Fruit fly (Drosophila melanogaster) whole organism, wandering third instar larva: Measurements from ENCODE around the gene Cyp6d4.

Experiments
- CG32264 ChIP-seq: fragments of 200-800 bp; sonication (Bioruptor generic); optimal IDR thresholded peaks from 2 replicates; lab custom pipeline; 2016; ENCODE audit warnings: missing biosample characterization, missing genetic modification characterization
- CG9705 ChIP-seq: fragments of 200-800 bp; sonication (Bioruptor generic); optimal IDR thresholded peaks from 2 replicates; lab custom pipeline; 2018; ENCODE audit warnings: missing biosample characterization, mild to moderate bottlenecking, missing genetic modification characterization
- CrebA ChIP-seq: fragments of 200-800 bp; sonication (Bioruptor generic); optimal IDR thresholded peaks from 2 replicates; lab custom pipeline; 2016; ENCODE audit warnings: missing biosample characterization, mild to moderate bottlenecking, missing genetic modification characterization, borderline replicate concordance
- Dif ChIP-seq: fragments of 200-275, 200-300 bp; sonication (Bioruptor generic); optimal IDR thresholded peaks from 2 replicates; lab custom pipeline; 2018; ENCODE audit warnings: missing biosample characterization, missing genetic modification characterization; ENCODE audit not compliant: partially characterized antibody
- GATAd ChIP-seq: sonication (Bioruptor generic); optimal IDR thresholded peaks from 2 replicates; lab custom pipeline; 2016; ENCODE audit warnings: missing biosample characterization, missing genetic modification characterization
- HLH106 ChIP-seq: fragments of 200-800 bp; optimal IDR thresholded peaks from 3 replicates; lab custom pipeline; 2019; ENCODE audit warnings: missing biosample characterization, mild to moderate bottlenecking, missing genetic modification characterization, moderate library complexity
- Hnf4 ChIP-seq: fragments of 200-800 bp; sonication (Bioruptor generic); optimal IDR thresholded peaks from 2 replicates; lab custom pipeline; 2016; ENCODE audit warnings: missing biosample characterization, mild to moderate bottlenecking, missing genetic modification characterization
- Hr83 ChIP-seq: fragments of 200-300 bp; sonication (Bioruptor generic); optimal IDR thresholded peaks from 2 replicates; lab custom pipeline; 2016; ENCODE audit warnings: missing biosample characterization, mild to moderate bottlenecking, missing genetic modification characterization, moderate library complexity; ENCODE audit not compliant: poor library complexity, severe bottlenecking
- Jra ChIP-seq: sonication (Bioruptor generic); optimal IDR thresholded peaks from 2 replicates; lab custom pipeline; 2016; ENCODE audit warnings: missing biosample characterization, missing genetic modification characterization
- Mio ChIP-seq: sonication (Bioruptor generic); optimal IDR thresholded peaks from 2 replicates; lab custom pipeline; 2016; ENCODE audit warnings: missing biosample characterization, missing genetic modification characterization
- OdsH ChIP-seq: fragments of 200-800 bp; sonication (Bioruptor generic); optimal IDR thresholded peaks from 2 replicates; lab custom pipeline; 2016; ENCODE audit warnings: missing biosample characterization, mild to moderate bottlenecking, missing genetic modification characterization
- Rel ChIP-seq, 2 experiments: fragments of 200-800 bp; sonication (Bioruptor generic) in 1 of 2; optimal IDR thresholded peaks; 2 replicates in 1 of 2; 3 replicates in 1 of 2; lab custom pipeline; 2016 to 2019; ENCODE audit warnings: mild to moderate bottlenecking in 2 of 2, missing biosample characterization in 2 of 2, missing genetic modification characterization in 2 of 2, moderate library complexity in 1 of 2
- Sp1 ChIP-seq: fragments of 200-800 bp; sonication (Bioruptor generic); optimal IDR thresholded peaks from 3 replicates; lab custom pipeline; 2019; ENCODE audit warnings: missing biosample characterization, mild to moderate bottlenecking, missing genetic modification characterization, moderate library complexity
- Vsx2 ChIP-seq: fragments of 200-300, 225-300 bp; sonication (Bioruptor generic); optimal IDR thresholded peaks from 2 replicates; lab custom pipeline; 2018; ENCODE audit warnings: missing biosample characterization, missing genetic modification characterization; ENCODE audit not compliant: partially characterized antibody
- br ChIP-seq: fragments of 200-800 bp; sonication (Bioruptor generic); optimal IDR thresholded peaks from 2 replicates; lab custom pipeline; 2016; ENCODE audit warnings: missing biosample characterization, missing genetic modification characterization
- brk ChIP-seq: fragments of 200-800 bp; sonication (Bioruptor generic); optimal IDR thresholded peaks from 2 replicates; lab custom pipeline; 2016; ENCODE audit warnings: missing biosample characterization, mild to moderate bottlenecking, missing genetic modification characterization
- dl ChIP-seq, 2 experiments: fragments of 175-275, 200-275 bp in 1 of 2; fragments of 200-275 bp in 1 of 2; sonication (Bioruptor generic); optimal IDR thresholded peaks; lab custom pipeline; 2018; ENCODE audit warnings: mild to moderate bottlenecking in 2 of 2, missing biosample characterization in 2 of 2, missing genetic modification characterization in 2 of 2, moderate library complexity in 2 of 2; ENCODE audit not compliant: partially characterized antibody in 2 of 2, insufficient read depth in 1 of 2
- dmrt93B ChIP-seq: fragments of 200-800 bp; sonication (Bioruptor generic); optimal IDR thresholded peaks from 2 replicates; lab custom pipeline; 2018; ENCODE audit warnings: missing biosample characterization, mild to moderate bottlenecking, missing genetic modification characterization
- dsf ChIP-seq: sonication (Bioruptor generic); optimal IDR thresholded peaks from 2 replicates; lab custom pipeline; 2016; ENCODE audit warnings: missing biosample characterization, missing genetic modification characterization, borderline replicate concordance
- ey ChIP-seq: fragments of 200-800 bp; sonication (Bioruptor generic); optimal IDR thresholded peaks from 2 replicates; lab custom pipeline; 2016; ENCODE audit warnings: missing biosample characterization, missing genetic modification characterization
- foxo ChIP-seq, 2 experiments: fragments of 200-800 bp; sonication (Bioruptor generic); optimal IDR thresholded peaks; 2 replicates in 1 of 2; 3 replicates in 1 of 2; lab custom pipeline; 2016 to 2017; ENCODE audit warnings: missing biosample characterization in 2 of 2, missing genetic modification characterization in 2 of 2
- fru ChIP-seq: fragments of 200-800 bp; sonication (Bioruptor generic); optimal IDR thresholded peaks from 3 replicates; lab custom pipeline; 2016; ENCODE audit warnings: missing biosample characterization, mild to moderate bottlenecking, missing genetic modification characterization
- h ChIP-seq: fragments of 200-800 bp; sonication (Bioruptor generic); optimal IDR thresholded peaks from 3 replicates; lab custom pipeline; 2016; ENCODE audit warnings: missing biosample characterization, mild to moderate bottlenecking, missing genetic modification characterization
- psq ChIP-seq: fragments of 200-800 bp; sonication (Bioruptor generic); optimal IDR thresholded peaks from 3 replicates; lab custom pipeline; 2017; ENCODE audit warnings: missing biosample characterization, mild to moderate bottlenecking, missing genetic modification characterization, moderate library complexity
- rgr ChIP-seq: fragments of 200-800 bp; sonication (Bioruptor generic); optimal IDR thresholded peaks from 3 replicates; lab custom pipeline; 2016; ENCODE audit warnings: missing biosample characterization, mild to moderate bottlenecking, missing genetic modification characterization
- sage ChIP-seq: fragments of 200-800 bp; sonication (Bioruptor generic); optimal IDR thresholded peaks from 2 replicates; lab custom pipeline; 2016; ENCODE audit warnings: missing biosample characterization, mild to moderate bottlenecking, missing genetic modification characterization
- sv ChIP-seq: fragments of 200-800 bp; sonication (Bioruptor generic); optimal IDR thresholded peaks from 3 replicates; lab custom pipeline; 2016; ENCODE audit warnings: missing biosample characterization, missing genetic modification characterization
- tai ChIP-seq: sonication (Bioruptor generic); optimal IDR thresholded peaks from 2 replicates; lab custom pipeline; 2016; ENCODE audit warnings: missing biosample characterization, missing genetic modification characterization
- usp ChIP-seq: fragments of >200 bp; optimal IDR thresholded peaks from 2 replicates; lab custom pipeline; 2017; ENCODE audit warnings: missing biosample characterization, missing genetic modification characterization
- woc ChIP-seq: sonication (Bioruptor generic); optimal IDR thresholded peaks from 2 replicates; lab custom pipeline; 2016; ENCODE audit warnings: missing biosample characterization, mild to moderate bottlenecking, missing genetic modification characterization

Gene Cyp6d4

DNA sequence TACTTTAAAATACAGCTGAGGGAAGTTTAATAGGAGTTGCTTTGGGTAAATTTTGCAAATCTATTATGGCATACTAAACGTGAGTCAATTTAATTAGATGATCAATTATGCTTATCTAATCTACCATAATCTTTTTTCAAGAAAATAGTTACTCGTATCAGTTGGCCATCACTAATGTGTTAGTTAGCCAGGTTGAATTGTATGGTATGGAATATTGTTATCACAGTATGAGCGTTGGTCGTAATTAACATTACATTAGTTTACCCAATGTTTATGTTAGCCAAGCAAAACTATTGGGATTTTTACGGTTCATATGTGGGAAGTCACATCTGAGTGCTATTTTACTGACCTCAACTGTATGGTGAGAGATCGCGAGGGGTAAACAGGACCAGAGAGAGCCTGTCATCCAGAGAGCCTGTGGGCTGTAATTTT, 24.6 kb upstream of the Cyp6d4 start (continued):
- no peak for TF ChIP-seq dl (GFP tag; optimal IDR thresholded peaks at IDR 0.05; lab: Kevin White, UChicago; ENCODE audit: insufficient read depth in 1 of 2, partially characterized antibody in 2 of 2)
- peak in 1 of 2 experiments; percentile 80 for TF ChIP-seq foxo (GFP tag; optimal IDR thresholded peaks at IDR 0.05; lab: Kevin White, UChicago)
- no peak for TF ChIP-seq Hnf4 (GFP tag; lab: Kevin White, UChicago)
- TF ChIP-seq Vsx2 (GFP tag; lab: Kevin White, UChicago): no peak
- no peak for TF ChIP-seq Rel (GFP tag; optimal IDR thresholded peaks at IDR 0.05; lab: Kevin White, UChicago)
- TF ChIP-seq Rel (tag; optimal IDR thresholded peaks at IDR 0.05; lab: Kevin White, UChicago): no peak
- TF ChIP-seq psq (GFP tag; lab: Kevin White, UChicago): peak; percentile 60

DNA sequence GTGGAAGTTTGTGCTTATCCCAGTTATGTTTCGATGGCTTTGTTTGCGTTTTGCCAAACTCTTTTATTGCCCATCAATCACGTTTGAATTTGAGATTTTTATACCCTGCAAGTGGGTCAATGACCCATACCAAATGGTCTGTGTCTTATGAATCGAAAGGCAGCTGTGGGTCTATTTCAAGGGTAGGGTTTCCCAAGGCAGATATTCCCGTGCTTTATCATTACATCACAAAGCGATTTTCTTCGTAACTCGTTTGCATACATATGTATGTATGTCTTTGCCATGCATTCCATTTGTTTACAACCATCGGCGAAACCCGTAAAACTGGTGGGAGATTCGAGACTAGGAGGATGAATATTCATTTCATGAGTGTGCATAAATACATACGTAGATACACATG, 22.7 kb upstream of the Cyp6d4 start:
- TF ChIP-seq Vsx2 (GFP tag; lab: Kevin White, UChicago): no peak
- no peak for TF ChIP-seq CG32264 (GFP tag; lab: Kevin White, UChicago)
- TF ChIP-seq fru (GFP tag; lab: Kevin White, UChicago): no peak
- TF ChIP-seq usp: no peak
- no peak for TF ChIP-seq Hnf4 (GFP tag; lab: Kevin White, UChicago)
- TF ChIP-seq Rel (GFP tag; optimal IDR thresholded peaks at IDR 0.05; lab: Kevin White, UChicago): no peak
- no peak for TF ChIP-seq Rel (tag; optimal IDR thresholded peaks at IDR 0.05; lab: Kevin White, UChicago)

DNA sequence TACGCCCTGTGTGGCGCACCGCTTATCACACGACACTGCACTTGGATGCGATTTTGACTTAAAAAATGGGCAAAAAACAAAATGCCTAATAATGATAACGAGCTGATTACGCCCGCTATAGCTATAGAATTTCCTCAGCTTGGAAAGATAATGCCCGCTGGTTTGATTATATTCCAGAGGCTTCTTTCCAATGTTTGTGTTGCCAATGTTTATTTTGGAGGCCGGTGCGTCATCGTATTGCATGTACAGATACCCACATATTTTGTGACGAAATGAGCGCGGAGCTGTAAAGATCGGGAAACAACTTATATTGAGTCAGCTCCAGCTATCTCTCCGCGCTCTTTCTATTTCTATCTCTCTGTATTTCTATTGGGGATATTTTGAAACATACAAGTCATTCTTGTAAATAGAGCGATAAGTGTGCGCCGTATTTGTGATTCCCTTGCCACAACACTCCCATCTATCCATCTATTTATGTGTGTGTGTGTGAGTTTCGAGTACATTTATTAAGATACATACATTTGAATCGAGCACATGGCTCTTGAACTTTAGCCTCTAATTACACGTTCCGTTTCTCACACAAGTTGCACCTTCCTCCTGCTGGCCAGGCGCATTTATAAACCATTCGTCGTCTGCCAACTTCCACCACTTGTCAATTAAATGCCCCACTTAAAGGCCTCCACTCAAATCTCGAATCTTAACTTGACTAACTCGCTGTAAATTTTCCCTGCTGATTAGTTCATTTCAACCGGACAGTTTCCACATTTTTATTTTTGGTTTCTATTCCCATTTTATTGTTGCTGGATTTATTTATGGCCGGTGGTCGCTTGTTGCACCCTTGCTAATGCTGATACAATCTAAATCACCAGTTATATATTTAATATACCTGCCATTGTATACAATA, 13.8 kb upstream of the Cyp6d4 start:
- TF ChIP-seq woc (GFP tag; lab: Kevin White, UChicago): no peak
- peak; percentile 17 for TF ChIP-seq Jra (GFP tag; lab: Kevin White, UChicago)
- TF ChIP-seq Dif (GFP tag; lab: Kevin White, UChicago): no peak
- TF ChIP-seq usp: no peak
- no peak for TF ChIP-seq sv
- no peak for TF ChIP-seq br
- TF ChIP-seq Rel (GFP tag; optimal IDR thresholded peaks at IDR 0.05; lab: Kevin White, UChicago): no peak
- peak; percentile 75 for TF ChIP-seq Rel (tag; optimal IDR thresholded peaks at IDR 0.05; lab: Kevin White, UChicago)
- peak; percentile 10 for TF ChIP-seq CG9705 (GFP tag; lab: Kevin White, UChicago)
- TF ChIP-seq foxo (GFP tag; optimal IDR thresholded peaks at IDR 0.05; lab: Kevin White, UChicago): peak in 1 of 2 experiments; percentile 33
- peak; percentile 31 for TF ChIP-seq h (GFP tag; lab: Kevin White, UChicago)
- no peak for TF ChIP-seq sage (GFP tag; lab: Kevin White, UChicago)
- TF ChIP-seq dsf (GFP tag; lab: Kevin White, UChicago): no peak

DNA sequence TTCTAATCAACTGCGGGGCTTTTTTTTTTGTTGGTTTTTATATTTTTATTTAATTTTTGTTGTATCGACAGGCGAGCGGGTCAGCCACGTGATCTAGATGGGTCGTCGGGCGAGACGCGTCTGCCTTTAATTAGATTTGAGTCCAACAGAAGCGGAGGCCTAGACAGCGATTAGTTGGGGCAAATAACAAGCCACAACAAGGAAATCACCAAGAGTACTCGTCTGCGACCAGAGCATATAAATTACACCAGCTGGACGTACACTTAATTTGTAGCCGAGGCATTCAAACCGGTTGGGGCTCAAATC, 13.2 kb upstream of the Cyp6d4 start:
- no peak for TF ChIP-seq tai
- no peak for TF ChIP-seq dsf (GFP tag; lab: Kevin White, UChicago)
- no peak for TF ChIP-seq brk
- no peak for TF ChIP-seq Vsx2 (GFP tag; lab: Kevin White, UChicago)

DNA sequence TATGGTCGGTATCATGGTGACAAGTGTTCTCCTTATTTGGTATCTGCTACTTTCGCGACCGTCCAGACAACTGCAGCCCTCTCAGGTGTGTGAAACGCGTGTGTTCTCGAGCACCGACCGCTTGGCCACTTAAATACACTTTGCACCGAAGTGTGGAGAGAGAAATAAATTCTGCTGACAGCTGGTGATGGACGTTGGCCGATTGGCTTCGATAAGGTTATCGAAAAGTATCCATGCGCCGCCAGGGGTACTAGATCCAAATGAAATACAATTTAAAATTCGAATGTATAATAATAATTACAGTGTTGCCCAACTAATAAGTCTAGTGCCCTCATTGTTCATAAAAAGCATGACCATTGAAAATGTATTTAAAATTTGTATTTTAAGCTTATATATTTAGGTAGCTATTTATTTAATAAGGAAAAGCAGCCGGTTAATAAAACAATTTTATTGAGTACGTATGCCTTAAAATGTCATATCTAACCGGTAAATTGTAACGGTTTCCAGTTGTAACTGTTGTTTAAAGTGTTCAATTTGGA, 11.7 kb upstream of the Cyp6d4 start, which contains the start of the genes Gclm and CG17625:
TSS of gene Gclm (minus strand) at position 175 of the 539 bp plus-strand sequence.
TSS of gene CG17625 (plus strand) at position 514 of the 539 bp plus-strand sequence.
- peak; percentile 48 for TF ChIP-seq fru (GFP tag; lab: Kevin White, UChicago)
- no peak for TF ChIP-seq CrebA (GFP tag; lab: Kevin White, UChicago)
- TF ChIP-seq CG32264 (GFP tag; lab: Kevin White, UChicago): no peak
- peak; percentile 58 for TF ChIP-seq OdsH (GFP tag; lab: Kevin White, UChicago)
- peak; percentile 52 for TF ChIP-seq Hr83 (GFP tag; lab: Kevin White, UChicago)
- TF ChIP-seq woc (GFP tag; lab: Kevin White, UChicago): peak; percentile 42
- TF ChIP-seq dmrt93B (GFP tag; lab: Kevin White, UChicago): no peak
- TF ChIP-seq h (GFP tag; lab: Kevin White, UChicago): peak; percentile 67
- no peak for TF ChIP-seq sage (GFP tag; lab: Kevin White, UChicago)
- peak; percentile 3 for TF ChIP-seq ey (GFP tag; lab: Kevin White, UChicago)
- peak in 1 of 2 experiments; percentile 55 for TF ChIP-seq foxo (GFP tag; optimal IDR thresholded peaks at IDR 0.05; lab: Kevin White, UChicago)
- peak; percentile 26 for TF ChIP-seq CG9705 (GFP tag; lab: Kevin White, UChicago)
- TF ChIP-seq HLH106 (tag; lab: Kevin White, UChicago): peak; percentile 64
- TF ChIP-seq dsf (GFP tag; lab: Kevin White, UChicago): peak; percentile 34
- no peak for TF ChIP-seq GATAd
- peak; percentile 60 for TF ChIP-seq br
- TF ChIP-seq psq (GFP tag; lab: Kevin White, UChicago): peak; percentile 46
- TF ChIP-seq Jra (GFP tag; lab: Kevin White, UChicago): no peak
- peak; percentile 59 for TF ChIP-seq Sp1 (GFP tag; lab: Kevin White, UChicago)
- TF ChIP-seq rgr (GFP tag; lab: Kevin White, UChicago): peak; percentile 61
- TF ChIP-seq Mio (GFP tag; lab: Kevin White, UChicago): no peak
- TF ChIP-seq sv: peak; percentile 47
- TF ChIP-seq Vsx2 (GFP tag; lab: Kevin White, UChicago): no peak
- no peak for TF ChIP-seq Rel (GFP tag; optimal IDR thresholded peaks at IDR 0.05; lab: Kevin White, UChicago)
- peak; percentile 57 for TF ChIP-seq Rel (tag; optimal IDR thresholded peaks at IDR 0.05; lab: Kevin White, UChicago)
- TF ChIP-seq dl (GFP tag; optimal IDR thresholded peaks at IDR 0.05; lab: Kevin White, UChicago; ENCODE audit: insufficient read depth in 1 of 2, partially characterized antibody in 2 of 2): no peak
- TF ChIP-seq, all 38 proteins: peak for 16
